Worm (Caenorhabditis elegans) whole organism, L1 larva: ENCODE results near the gene F28A12.10.

Experiments
- C04F5.9 ChIP-seq: sonication (generic microtip); optimal IDR thresholded peaks from 2 replicates; lab custom pipeline; 2016; ENCODE audit warnings: missing genetic modification characterization, missing compliant biosample characterization
- C16A3.4 ChIP-seq: fragments of 150-350 bp; optimal IDR thresholded peaks from 2 replicates; lab custom pipeline; 2014; ENCODE audit warnings: missing biosample characterization, missing genetic modification characterization
- C34B4.2 ChIP-seq: sonication (generic microtip); optimal IDR thresholded peaks from 2 replicates; lab custom pipeline; 2017; ENCODE audit warnings: mild to moderate bottlenecking, missing genetic modification characterization, missing compliant biosample characterization
- F16B12.6 ChIP-seq: fragments of 150-350 bp; optimal IDR thresholded peaks from 2 replicates; lab custom pipeline; 2014; ENCODE audit warnings: missing biosample characterization, missing genetic modification characterization
- aly-2 ChIP-seq: fragments of 150-350 bp; optimal IDR thresholded peaks from 2 replicates; lab custom pipeline; 2014; ENCODE audit warnings: missing biosample characterization, missing genetic modification characterization
- ama-1 ChIP-seq: fragments of 150-350 bp; optimal IDR thresholded peaks from 2 replicates; lab custom pipeline; 2014
- blmp-1 ChIP-seq: fragments of 150-350 bp; optimal IDR thresholded peaks from 2 replicates; lab custom pipeline; 2014; ENCODE audit warnings: missing biosample characterization, missing genetic modification characterization
- ceh-88 ChIP-seq: fragments of 200-800 bp; sonication (Bioruptor generic); IDR thresholded peaks from 2 replicates; pipeline ENCODE4 v1.3.6; 2022; ENCODE audit warnings: missing genetic modification characterization, missing compliant biosample characterization
- ces-1 ChIP-seq: fragments of 150-350 bp; optimal IDR thresholded peaks from 2 replicates; lab custom pipeline; 2014; ENCODE audit warnings: missing biosample characterization, missing genetic modification reagents, missing genetic modification characterization
- egl-13 ChIP-seq: sonication (generic microtip); optimal IDR thresholded peaks from 2 replicates; lab custom pipeline; 2016; ENCODE audit warnings: missing genotype, missing genetic modification reagents, missing genetic modification characterization, missing compliant biosample characterization
- elt-2 ChIP-seq: sonication (generic microtip); optimal IDR thresholded peaks from 2 replicates; lab custom pipeline; 2016; ENCODE audit warnings: missing genetic modification characterization, mild to moderate bottlenecking, inconsistent platforms, missing compliant biosample characterization, missing genetic modification reagents
- ets-5 ChIP-seq: fragments of 200-800 bp; sonication (Bioruptor generic); IDR thresholded peaks from 2 replicates; pipeline ENCODE4 v1.3.6; 2022; ENCODE audit warnings: missing genetic modification characterization, missing compliant biosample characterization
- fkh-8 ChIP-seq: sonication (generic microtip); optimal IDR thresholded peaks from 2 replicates; lab custom pipeline; 2016; ENCODE audit warnings: mild to moderate bottlenecking, missing genetic modification characterization, missing compliant biosample characterization
- fos-1 ChIP-seq: fragments of 150-350 bp; optimal IDR thresholded peaks from 2 replicates; lab custom pipeline; 2014; ENCODE audit warnings: missing biosample characterization, missing genetic modification characterization
- grh-1 ChIP-seq: fragments of 200-800 bp; sonication (Bioruptor generic); IDR thresholded peaks from 2 replicates; pipeline ENCODE4 v1.3.6; 2022; ENCODE audit warnings: missing genetic modification reagents, missing genetic modification characterization, missing compliant biosample characterization
- hlh-17 ChIP-seq: fragments of 200-800 bp; sonication (Bioruptor generic); optimal IDR thresholded peaks from 2 replicates; lab custom pipeline; 2018; ENCODE audit warnings: missing genetic modification characterization, mild to moderate bottlenecking, missing compliant biosample characterization, moderate library complexity, borderline replicate concordance
- hpl-2 ChIP-seq: fragments of 150-350 bp; optimal IDR thresholded peaks from 2 replicates; lab custom pipeline; 2014; ENCODE audit warnings: missing biosample characterization, missing genetic modification reagents, missing genetic modification characterization
- irx-1 ChIP-seq: sonication (generic microtip); optimal IDR thresholded peaks from 2 replicates; lab custom pipeline; 2016; ENCODE audit warnings: missing genetic modification characterization, missing compliant biosample characterization
- isw-1 ChIP-seq: fragments of 200-800 bp; sonication (Bioruptor generic); IDR thresholded peaks from 2 replicates; pipeline ENCODE4 v1.3.6; 2022; ENCODE audit warnings: missing genetic modification characterization, missing compliant biosample characterization
- lin-13 ChIP-seq: fragments of 150-350 bp; optimal IDR thresholded peaks from 2 replicates; lab custom pipeline; 2014; ENCODE audit warnings: missing biosample characterization, missing genetic modification reagents, missing genetic modification characterization
- lin-15B ChIP-seq: fragments of 150-350 bp; sonication (generic microtip); optimal IDR thresholded peaks from 3 replicates; lab custom pipeline; 2014; ENCODE audit warnings: missing biosample characterization, missing genetic modification characterization
- lin-39 ChIP-seq: fragments of 150-350 bp; optimal IDR thresholded peaks from 2 replicates; lab custom pipeline; 2014; ENCODE audit warnings: missing biosample characterization, missing genetic modification reagents, missing genetic modification characterization
- lsy-2 ChIP-seq, 2 experiments: fragments of 150-350 bp; optimal IDR thresholded peaks; 2 replicates each; lab custom pipeline; 2014; ENCODE audit warnings: missing biosample characterization in 2 of 2, missing genetic modification characterization in 2 of 2
- mab-9 ChIP-seq: fragments of 200-800 bp; sonication (Bioruptor generic); IDR thresholded peaks from 2 replicates; pipeline ENCODE4 v1.3.6; 2022; ENCODE audit warnings: missing genetic modification reagents, missing genetic modification characterization, missing compliant biosample characterization
- mep-1 ChIP-seq: fragments of 150-350 bp; optimal IDR thresholded peaks from 2 replicates; lab custom pipeline; 2014; ENCODE audit warnings: missing biosample characterization, missing genetic modification characterization
- nhr-11 ChIP-seq: fragments of 150-350 bp; optimal IDR thresholded peaks from 2 replicates; lab custom pipeline; 2014; ENCODE audit warnings: missing biosample characterization, missing genetic modification characterization
- nhr-19 ChIP-seq: fragments of 200-800 bp; sonication (Bioruptor generic); conservative IDR thresholded peaks from 2 replicates; pipeline ENCODE4 v1.3.6; 2022; ENCODE audit warnings: missing genetic modification characterization, missing compliant biosample characterization
- nhr-237 ChIP-seq: fragments of 150-350 bp; optimal IDR thresholded peaks from 2 replicates; lab custom pipeline; 2014; ENCODE audit warnings: missing biosample characterization, missing genetic modification characterization
- nhr-47 ChIP-seq: sonication (generic microtip); optimal IDR thresholded peaks from 2 replicates; lab custom pipeline; 2016; ENCODE audit warnings: mild to moderate bottlenecking, missing genetic modification characterization, moderate library complexity, missing compliant biosample characterization
- nhr-71 ChIP-seq: sonication (generic microtip); optimal IDR thresholded peaks from 2 replicates; lab custom pipeline; 2016; ENCODE audit warnings: mild to moderate bottlenecking, missing genetic modification characterization, moderate library complexity, missing compliant biosample characterization
- nhr-76 ChIP-seq: sonication (generic microtip); optimal IDR thresholded peaks from 2 replicates; lab custom pipeline; 2017; ENCODE audit warnings: missing biosample characterization, missing genetic modification characterization
- pag-3 ChIP-seq: sonication (generic microtip); optimal IDR thresholded peaks from 2 replicates; lab custom pipeline; 2017; ENCODE audit warnings: missing genetic modification characterization, mild to moderate bottlenecking, missing compliant biosample characterization, antibody characterized with exemption, borderline replicate concordance; ENCODE audit not compliant: insufficient read depth
- pqm-1 ChIP-seq: sonication (generic microtip); optimal IDR thresholded peaks from 3 replicates; lab custom pipeline; 2017; ENCODE audit warnings: missing biosample characterization, missing genetic modification characterization
- skn-1 ChIP-seq: fragments of 150-350 bp; optimal IDR thresholded peaks from 2 replicates; lab custom pipeline; 2014; ENCODE audit warnings: missing biosample characterization, missing genetic modification characterization
- snpc-4 ChIP-seq: fragments of 150-350 bp; optimal IDR thresholded peaks from 2 replicates; lab custom pipeline; 2014; ENCODE audit warnings: missing biosample characterization, missing genetic modification characterization
- snu-23 ChIP-seq: sonication (generic microtip); optimal IDR thresholded peaks from 2 replicates; lab custom pipeline; 2016; ENCODE audit warnings: missing genetic modification characterization, missing compliant biosample characterization
- sox-4 ChIP-seq: sonication (generic microtip); optimal IDR thresholded peaks from 2 replicates; lab custom pipeline; 2016; ENCODE audit warnings: missing genetic modification characterization, missing compliant biosample characterization
- sptf-1 ChIP-seq: fragments of 150-350 bp; optimal IDR thresholded peaks from 2 replicates; lab custom pipeline; 2014; ENCODE audit warnings: missing biosample characterization, missing genetic modification characterization
- sup-37 ChIP-seq: fragments of 200-800 bp; sonication (Bioruptor generic); optimal IDR thresholded peaks from 2 replicates; lab custom pipeline; 2018; ENCODE audit warnings: mild to moderate bottlenecking, missing genetic modification characterization, missing compliant biosample characterization
- swsn-7 ChIP-seq: sonication (generic microtip); optimal IDR thresholded peaks from 2 replicates; lab custom pipeline; 2016; ENCODE audit warnings: missing genetic modification characterization, missing compliant biosample characterization
- unc-130 ChIP-seq: fragments of 150-350 bp; optimal IDR thresholded peaks from 2 replicates; lab custom pipeline; 2017; ENCODE audit warnings: missing biosample characterization, missing genetic modification characterization, inconsistent platforms
- unc-86 ChIP-seq: sonication (generic microtip); optimal IDR thresholded peaks from 2 replicates; lab custom pipeline; 2016; ENCODE audit warnings: missing genetic modification characterization, missing compliant biosample characterization
- unc-98 ChIP-seq: fragments of 200-800 bp; sonication (Bioruptor generic); IDR thresholded peaks from 2 replicates; pipeline ENCODE4 v1.3.6; 2022; ENCODE audit warnings: missing genetic modification characterization, missing compliant biosample characterization
- vab-15 ChIP-seq: sonication (generic microtip); optimal IDR thresholded peaks from 2 replicates; lab custom pipeline; 2017; ENCODE audit warnings: missing genotype, mild to moderate bottlenecking, missing genetic modification characterization, missing compliant biosample characterization
- ztf-4 ChIP-seq: fragments of 150-350 bp; optimal IDR thresholded peaks from 2 replicates; lab custom pipeline; 2014; ENCODE audit warnings: missing biosample characterization, missing genetic modification characterization

Gene F28A12.10

ce11 chrV:8636907-8637306 is 659 bp downstream of the F28A12.10 start, which contains the start of gene grl-12:
Gene grl-12 (minus strand): TSS chrV:8637007.
- no peak for TF ChIP-seq nhr-76 (tag; lab: Kevin White, UChicago)
- TF ChIP-seq nhr-11 (tag; lab: Kevin White, UChicago), result no peak
- no peak for TF ChIP-seq mep-1
- no peak for TF ChIP-seq snu-23 (GFP tag; lab: Kevin White, UChicago)
- no peak for TF ChIP-seq fos-1 (tag; lab: Kevin White, UChicago)
- no peak for TF ChIP-seq lin-39
- no peak for TF ChIP-seq ceh-88
- no peak for TF ChIP-seq C04F5.9 (tag; lab: Kevin White, UChicago)
- no peak for TF ChIP-seq unc-98 (GFP tag; lab: Robert Waterston, UW)
- no peak for TF ChIP-seq grh-1 (GFP tag; lab: Robert Waterston, UW)
- TF ChIP-seq fkh-8 (tag; lab: Kevin White, UChicago), result no peak
- no peak for TF ChIP-seq sptf-1 (tag; lab: Kevin White, UChicago)
- no peak for TF ChIP-seq ztf-4 (tag; lab: Kevin White, UChicago)
- no peak for TF ChIP-seq ces-1 (GFP tag; lab: Kevin White, UChicago)
- no peak for TF ChIP-seq skn-1 (tag; lab: Kevin White, UChicago)
- TF ChIP-seq lsy-2 (tag; optimal IDR thresholded peaks at IDR 0.05; lab: Kevin White, UChicago), result no peak
- no peak for TF ChIP-seq aly-2
- TF ChIP-seq, all 84 proteins: peak for 0

- no peak for TF ChIP-seq nhr-19 (GFP tag; lab: Robert Waterston, UW)
- TF ChIP-seq unc-86 (tag; lab: Kevin White, UChicago), result no peak
- TF ChIP-seq, all 84 proteins: peak for 0
These were observed 2.0 kb downstream of the F28A12.10 start, which contains the start of gene oac-29 for ce11 chrV:8635575-8635974. Gene oac-29 (minus strand): TSS chrV:8635675.

ce11 chrV:8632788-8633187 is 4.8 kb downstream of the F28A12.10 start:
- TF ChIP-seq ama-1 (lab: Kevin White, UChicago) (no peak), blmp-1 (tag; lab: Kevin White, UChicago) (no peak), lin-13 (GFP tag; lab: Kevin White, UChicago) (no peak), lin-15B (tag; lab: Kevin White, UChicago) (no peak), hpl-2 (GFP tag; lab: Kevin White, UChicago) (no peak), nhr-19 (GFP tag; lab: Robert Waterston, UW) (no peak), mab-9 (GFP tag; lab: Robert Waterston, UW) (no peak), elt-2 (tag; lab: Kevin White, UChicago) (no peak), hlh-17 (GFP tag; lab: Kevin White, UChicago) (no peak), sox-4 (no peak), nhr-47 (tag; lab: Kevin White, UChicago) (no peak), F16B12.6 (tag; lab: Kevin White, UChicago) (no peak), sptf-1 (tag; lab: Kevin White, UChicago) (no peak)
- TF ChIP-seq, all 84 proteins: peak for 0

- peak; percentile 58 for TF ChIP-seq unc-130 (tag; lab: Kevin White, UChicago)
- TF ChIP-seq snpc-4 (tag; lab: Kevin White, UChicago), result peak; percentile 34
- no peak for TF ChIP-seq ces-1 (GFP tag; lab: Kevin White, UChicago)
- peak; percentile 24 for TF ChIP-seq isw-1 (GFP tag; lab: Robert Waterston, UW)
- no peak for TF ChIP-seq pqm-1
- TF ChIP-seq sup-37 (GFP tag; lab: Kevin White, UChicago), result no peak
- TF ChIP-seq vab-15 (tag; lab: Kevin White, UChicago), result no peak
- no peak for TF ChIP-seq fos-1 (tag; lab: Kevin White, UChicago)
- no peak for TF ChIP-seq nhr-237 (tag; lab: Kevin White, UChicago)
- peak; percentile 87 for TF ChIP-seq nhr-71 (tag; lab: Kevin White, UChicago)
- TF ChIP-seq swsn-7 (tag; lab: Kevin White, UChicago), result peak; percentile 74
- peak; percentile 43 for TF ChIP-seq unc-86 (tag; lab: Kevin White, UChicago)
- peak; percentile 81 for TF ChIP-seq lin-13 (GFP tag; lab: Kevin White, UChicago)
- peak; percentile 81 for TF ChIP-seq snu-23 (GFP tag; lab: Kevin White, UChicago)
- peak; percentile 16 for TF ChIP-seq irx-1 (tag; lab: Kevin White, UChicago)
- no peak for TF ChIP-seq egl-13 (tag; lab: Kevin White, UChicago)
- no peak for TF ChIP-seq ets-5 (GFP tag; lab: Robert Waterston, UW)
- no peak for TF ChIP-seq nhr-76 (tag; lab: Kevin White, UChicago)
- peak; percentile 5 for TF ChIP-seq sox-4
- no peak for TF ChIP-seq pag-3 (tag; lab: Kevin White, UChicago)
- no peak for TF ChIP-seq nhr-11 (tag; lab: Kevin White, UChicago)
- TF ChIP-seq C34B4.2, result no peak
- TF ChIP-seq lin-39, result peak; percentile 26
- peak; percentile 68 for TF ChIP-seq C16A3.4 (tag; lab: Kevin White, UChicago)
- no peak for TF ChIP-seq sptf-1 (tag; lab: Kevin White, UChicago)
- TF ChIP-seq ztf-4 (tag; lab: Kevin White, UChicago), result peak; percentile 47
- TF ChIP-seq C04F5.9 (tag; lab: Kevin White, UChicago), result peak; percentile 11
- TF ChIP-seq mep-1, result peak; percentile 46
- TF ChIP-seq unc-98 (GFP tag; lab: Robert Waterston, UW), result no peak
These were observed 6.2 kb downstream of the F28A12.10 start, which contains the start of gene atg-18 for ce11 chrV:8631277-8631765. Gene atg-18 (minus strand): TSS chrV:8631327.
